Worm (Caenorhabditis elegans) whole organism, L1 larva: Measurements from ENCODE around the gene spe-44.

Experiments
- elt-3 ChIP-seq, 6 experiments: fragments of 150-350 bp in 1 of 6; sonication (generic microtip); optimal IDR thresholded peaks; 2 replicates each; lab custom pipeline; 2017 to 2018; ENCODE audit warnings: missing biosample characterization in 6 of 6, missing genetic modification characterization in 6 of 6, inconsistent platforms in 1 of 6
- skn-1 ChIP-seq: fragments of 150-350 bp; optimal IDR thresholded peaks from 2 replicates; lab custom pipeline; 2014; ENCODE audit warnings: missing biosample characterization, missing genetic modification characterization

- TF ChIP-seq skn-1 (tag; lab: Kevin White, UChicago) = peak; percentile 83
- peak in 2 of 6 experiments; percentile 5 to 48 for TF ChIP-seq elt-3 (tag; optimal IDR thresholded peaks at IDR 0.05; lab: Kevin White, UChicago)
These were observed 49.9 kb downstream of the spe-44 start, which contains the start of gene gex-3 for ce11 chrIV:12404137-12404536.
